Fruit fly (Drosophila melanogaster) whole organism, embryonic: ENCODE results near the gene ldbr.

Source experiments
- Antp ChIP-seq: fragments of 200-800 bp; sonication (Bioruptor generic); optimal IDR thresholded peaks from 3 replicates; lab custom pipeline; 2016; ENCODE audit warnings: missing biosample characterization, missing genetic modification characterization
- Asciz ChIP-seq: fragments of 200-800 bp; sonication (Bioruptor generic); optimal IDR thresholded peaks from 2 replicates; lab custom pipeline; 2017; ENCODE audit warnings: missing biosample characterization, mild to moderate bottlenecking, missing genetic modification characterization, missing genetic modification reagents
- CG10366 ChIP-seq: fragments of 200-800 bp; sonication (Bioruptor generic); IDR thresholded peaks from 2 replicates; pipeline ENCODE4 v1.3.6; 2022; ENCODE audit warnings: missing biosample characterization, missing genetic modification characterization
- CG11723 ChIP-seq: fragments of 200-800 bp; sonication (Bioruptor generic); optimal IDR thresholded peaks from 2 replicates; lab custom pipeline; 2017; ENCODE audit warnings: missing biosample characterization, mild to moderate bottlenecking, missing genetic modification characterization
- CG12299 ChIP-seq: fragments of 200-800 bp; sonication (Bioruptor generic); optimal IDR thresholded peaks from 2 replicates; lab custom pipeline; 2018; ENCODE audit warnings: missing biosample characterization, mild to moderate bottlenecking, missing genetic modification characterization
- CG13775 ChIP-seq: fragments of 200-800 bp; sonication (Bioruptor generic); optimal IDR thresholded peaks from 3 replicates; lab custom pipeline; 2017; ENCODE audit warnings: missing biosample characterization, mild to moderate bottlenecking, missing genetic modification characterization
- CG1647 ChIP-seq: fragments of 200-800 bp; sonication (Bioruptor generic); optimal IDR thresholded peaks from 3 replicates; lab custom pipeline; 2016; ENCODE audit warnings: missing biosample characterization, missing genetic modification characterization
- CG16863 ChIP-seq: fragments of 200-800 bp; sonication (Bioruptor generic); optimal IDR thresholded peaks from 3 replicates; lab custom pipeline; 2016; ENCODE audit warnings: missing biosample characterization, missing genetic modification characterization
- CG17912 ChIP-seq: fragments of 200-800 bp; sonication (Bioruptor generic); optimal IDR thresholded peaks from 2 replicates; lab custom pipeline; 2018; ENCODE audit warnings: missing biosample characterization, mild to moderate bottlenecking, missing genetic modification characterization
- CG18619 ChIP-seq: fragments of 200-800 bp; sonication (Bioruptor generic); optimal IDR thresholded peaks from 3 replicates; lab custom pipeline; 2017; ENCODE audit warnings: missing biosample characterization, mild to moderate bottlenecking, missing genetic modification characterization
- CG2678 ChIP-seq: fragments of 200-800 bp; sonication (Bioruptor generic); optimal IDR thresholded peaks from 3 replicates; lab custom pipeline; 2019; ENCODE audit warnings: missing biosample characterization, mild to moderate bottlenecking, missing genetic modification characterization, moderate library complexity
- CG32767 ChIP-seq: fragments of 200-800 bp; sonication (Bioruptor generic); IDR thresholded peaks from 2 replicates; pipeline ENCODE4 v1.3.6; 2022; ENCODE audit warnings: missing biosample characterization, missing genetic modification characterization
- CG4404 ChIP-seq: fragments of 200-800 bp; sonication (Bioruptor generic); IDR thresholded peaks from 2 replicates; pipeline ENCODE4 v1.3.6; 2022; ENCODE audit warnings: missing biosample characterization, missing genetic modification characterization
- CG4854 ChIP-seq: fragments of 200-800 bp; sonication (Bioruptor generic); optimal IDR thresholded peaks from 2 replicates; lab custom pipeline; 2016; ENCODE audit warnings: missing biosample characterization, missing genetic modification characterization, inconsistent platforms
- CG6765 ChIP-seq: fragments of 200-800 bp; sonication (Bioruptor generic); optimal IDR thresholded peaks from 3 replicates; lab custom pipeline; 2017; ENCODE audit warnings: missing biosample characterization, mild to moderate bottlenecking, missing genetic modification characterization
- CG6791 ChIP-seq: fragments of 200-800 bp; sonication (Bioruptor generic); IDR thresholded peaks from 3 replicates; pipeline ENCODE4 v1.3.6; 2022; ENCODE audit warnings: missing biosample characterization, missing genetic modification characterization; ENCODE audit not compliant: partially characterized antibody
- CG9437 ChIP-seq: fragments of 200-800 bp; sonication (Bioruptor generic); optimal IDR thresholded peaks from 2 replicates; lab custom pipeline; 2018; ENCODE audit warnings: missing biosample characterization, mild to moderate bottlenecking, missing genetic modification characterization
- CG9932 ChIP-seq: fragments of 200-800 bp; sonication (Bioruptor generic); IDR thresholded peaks from 2 replicates; pipeline ENCODE4 v1.3.6; 2022; ENCODE audit warnings: missing biosample characterization, missing genetic modification characterization
- Camta ChIP-seq: fragments of 200-800 bp; sonication (Bioruptor generic); optimal IDR thresholded peaks from 2 replicates; lab custom pipeline; 2016; ENCODE audit warnings: missing biosample characterization, missing genetic modification characterization
- CrebB ChIP-seq: fragments of 200-800 bp; sonication (Bioruptor generic); optimal IDR thresholded peaks from 3 replicates; lab custom pipeline; 2018; ENCODE audit warnings: missing biosample characterization, mild to moderate bottlenecking, missing genetic modification characterization
- Dip2 ChIP-seq: fragments of 200-800 bp; sonication (Bioruptor generic); IDR thresholded peaks from 2 replicates; pipeline ENCODE4 v1.3.6; 2022; ENCODE audit warnings: missing biosample characterization, missing genetic modification characterization
- Dll ChIP-seq: fragments of 200-800 bp; sonication (Bioruptor generic); IDR thresholded peaks from 4 replicates; pipeline ENCODE4 v1.3.6; 2022; ENCODE audit warnings: missing biosample characterization, missing genetic modification characterization; ENCODE audit not compliant: partially characterized antibody
- Ets97D ChIP-seq: fragments of 200-800 bp; sonication (Bioruptor generic); optimal IDR thresholded peaks from 3 replicates; lab custom pipeline; 2016; ENCODE audit warnings: missing biosample characterization, missing genetic modification characterization
- Fer1 ChIP-seq: fragments of 200-800 bp; sonication (Bioruptor generic); optimal IDR thresholded peaks from 2 replicates; lab custom pipeline; 2017; ENCODE audit warnings: missing biosample characterization, mild to moderate bottlenecking, missing genetic modification characterization
- Fer3 ChIP-seq: fragments of 200-800 bp; sonication (Bioruptor generic); optimal IDR thresholded peaks from 2 replicates; lab custom pipeline; 2018; ENCODE audit warnings: missing biosample characterization, mild to moderate bottlenecking, missing genetic modification characterization, moderate library complexity
- H2.0 ChIP-seq: fragments of 200-800 bp; sonication (Bioruptor generic); IDR thresholded peaks from 2 replicates; pipeline ENCODE4 v1.3.6; 2022; ENCODE audit warnings: missing biosample characterization, missing genetic modification characterization
- HmgD ChIP-seq: fragments of 200-800 bp; sonication (Bioruptor generic); optimal IDR thresholded peaks from 3 replicates; lab custom pipeline; 2016; ENCODE audit warnings: missing biosample characterization, missing genetic modification characterization
- Jarid2 ChIP-seq: fragments of 200-800 bp; sonication (Bioruptor generic); optimal IDR thresholded peaks from 3 replicates; lab custom pipeline; 2017; ENCODE audit warnings: mild to moderate bottlenecking, missing biosample characterization, missing genetic modification reagents, missing genetic modification characterization
- Nf-YB ChIP-seq: fragments of 200-800 bp; sonication (Bioruptor generic); optimal IDR thresholded peaks from 3 replicates; lab custom pipeline; 2019; ENCODE audit warnings: missing biosample characterization, mild to moderate bottlenecking, missing genetic modification characterization, moderate library complexity
- NfI ChIP-seq: fragments of 200-800 bp; sonication (Bioruptor generic); optimal IDR thresholded peaks from 3 replicates; lab custom pipeline; 2018; ENCODE audit warnings: missing biosample characterization, mild to moderate bottlenecking, missing genetic modification characterization, moderate library complexity
- Rfx ChIP-seq: fragments of 200-800 bp; sonication (Bioruptor generic); IDR thresholded peaks from 2 replicates; pipeline ENCODE4 v1.3.6; 2022; ENCODE audit warnings: missing biosample characterization, missing genetic modification characterization
- Side ChIP-seq: fragments of 200-800 bp; sonication (Bioruptor generic); optimal IDR thresholded peaks from 2 replicates; lab custom pipeline; 2016; ENCODE audit warnings: missing biosample characterization, missing genetic modification characterization
- Sin3A ChIP-seq: fragments of >200 bp; optimal IDR thresholded peaks from 2 replicates; lab custom pipeline; 2018
- Vsx1 ChIP-seq: fragments of 200-800 bp; sonication (Bioruptor generic); optimal IDR thresholded peaks from 2 replicates; lab custom pipeline; 2017; ENCODE audit warnings: missing biosample characterization, mild to moderate bottlenecking, missing genetic modification characterization, missing genetic modification reagents
- bowl ChIP-seq: fragments of 200-800 bp; sonication (Bioruptor generic); IDR thresholded peaks from 2 replicates; pipeline ENCODE4 v1.3.6; 2022; ENCODE audit warnings: missing biosample characterization, missing genetic modification characterization
- cad ChIP-seq: fragments of >200 bp; optimal IDR thresholded peaks from 2 replicates; lab custom pipeline; 2017; ENCODE audit warnings: missing biosample characterization, missing genetic modification characterization
- chm ChIP-seq: fragments of 200-800 bp; sonication (Bioruptor generic); IDR thresholded peaks from 2 replicates; pipeline ENCODE4 v1.3.6; 2022; ENCODE audit warnings: missing biosample characterization, missing genetic modification characterization
- dati ChIP-seq: fragments of 200-800 bp; sonication (Bioruptor generic); IDR thresholded peaks from 2 replicates; pipeline ENCODE4 v1.3.6; 2022; ENCODE audit warnings: missing biosample characterization, missing genetic modification characterization
- hbn ChIP-seq: fragments of 200-800 bp; sonication (Bioruptor generic); IDR thresholded peaks from 2 replicates; pipeline ENCODE4 v1.3.6; 2022; ENCODE audit warnings: missing biosample characterization, missing genetic modification characterization; ENCODE audit not compliant: partially characterized antibody
- insv ChIP-seq, 2 experiments: fragments of 200-800 bp; sonication (Bioruptor generic); optimal IDR thresholded peaks; 3 replicates each; lab custom pipeline; 2016 to 2018; ENCODE audit warnings: missing biosample characterization in 2 of 2, missing genetic modification characterization in 2 of 2
- kah ChIP-seq: fragments of 200-800 bp; sonication (Bioruptor generic); optimal IDR thresholded peaks from 2 replicates; lab custom pipeline; 2018; ENCODE audit warnings: missing biosample characterization, mild to moderate bottlenecking, missing genetic modification characterization
- odd ChIP-seq: fragments of 200-800 bp; sonication (Bioruptor generic); optimal IDR thresholded peaks from 2 replicates; lab custom pipeline; 2017; ENCODE audit warnings: missing biosample characterization, mild to moderate bottlenecking, missing genetic modification characterization
- shn ChIP-seq: fragments of 200-800 bp; sonication (Bioruptor generic); optimal IDR thresholded peaks from 3 replicates; lab custom pipeline; 2016; ENCODE audit warnings: missing biosample characterization, missing genetic modification characterization
- so ChIP-seq: fragments of 200-800 bp; sonication (Bioruptor generic); IDR thresholded peaks from 3 replicates; pipeline ENCODE4 v1.3.6; 2022; ENCODE audit warnings: missing biosample characterization, missing genetic modification characterization
- sr ChIP-seq: fragments of 200-800 bp; sonication (Bioruptor generic); IDR thresholded peaks from 3 replicates; pipeline ENCODE4 v1.3.6; 2022; ENCODE audit warnings: missing biosample characterization, missing genetic modification characterization
- stc ChIP-seq: fragments of 200-800 bp; sonication (Bioruptor generic); IDR thresholded peaks from 2 replicates; pipeline ENCODE4 v1.3.6; 2022; ENCODE audit warnings: missing biosample characterization, missing genetic modification characterization
- tll ChIP-seq, 2 experiments: fragments of 200-800 bp in 1 of 2; fragments of >200 bp in 1 of 2; sonication (Bioruptor generic) in 1 of 2; optimal IDR thresholded peaks; 2 replicates each; lab custom pipeline; 2017 to 2019; ENCODE audit warnings: missing biosample characterization in 2 of 2, missing genetic modification characterization in 2 of 2, mild to moderate bottlenecking in 1 of 2, moderate library complexity in 1 of 2
- tup ChIP-seq: fragments of 200-800 bp; sonication (Bioruptor generic); optimal IDR thresholded peaks from 2 replicates; lab custom pipeline; 2016; ENCODE audit warnings: missing biosample characterization, mild to moderate bottlenecking, missing genetic modification characterization, moderate library complexity
- unc-4 ChIP-seq: fragments of 200-800 bp; sonication (Bioruptor generic); IDR thresholded peaks from 2 replicates; pipeline ENCODE4 v1.3.6; 2022; ENCODE audit warnings: missing biosample characterization, missing genetic modification characterization; ENCODE audit not compliant: partially characterized antibody
- unpg ChIP-seq: fragments of 200-800 bp; sonication (Bioruptor generic); optimal IDR thresholded peaks from 3 replicates; lab custom pipeline; 2018; ENCODE audit warnings: missing biosample characterization, mild to moderate bottlenecking, missing genetic modification characterization, moderate library complexity
- zfh1 ChIP-seq: fragments of 200-800 bp; sonication (Bioruptor generic); IDR thresholded peaks from 3 replicates; pipeline ENCODE4 v1.3.6; 2022; ENCODE audit warnings: missing biosample characterization, missing genetic modification characterization

The ldbr gene

DNA sequence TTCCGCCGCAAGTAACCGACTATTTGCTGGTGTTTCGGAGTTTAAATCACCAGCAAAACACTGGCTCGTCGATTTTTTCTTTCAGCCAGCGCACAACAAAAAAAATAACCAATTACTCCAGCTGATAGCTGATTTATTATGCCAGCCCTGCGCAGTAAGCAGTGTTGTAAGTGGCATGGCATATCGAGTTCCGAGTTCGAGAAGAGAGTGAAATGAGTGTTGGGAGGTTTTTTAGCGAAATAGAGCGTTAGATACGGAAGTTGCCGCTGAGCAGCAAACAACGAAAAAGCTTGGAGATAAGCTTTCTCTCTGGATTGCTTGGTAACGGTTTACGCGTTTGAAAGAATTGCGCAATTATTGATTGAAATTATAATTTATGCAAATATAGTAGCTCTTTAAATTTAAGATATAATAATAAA is 30.0 kb upstream of the ldbr start, which contains the start of gene CG7565 (continued):
- peak; percentile 0 for TF ChIP-seq CG4854 (GFP tag; lab: Kevin White, UChicago)
- peak; percentile 21; the same call in 1 of the 3 replicates for TF ChIP-seq zfh1 (GFP tag; lab: Robert Waterston, UW)
- TF ChIP-seq CG1647: peak; percentile 26
- TF ChIP-seq kah (GFP tag; lab: Kevin White, UChicago): peak; percentile 9
- 0 out of 2 replicates have a peak, but pooled peaks have one; percentile 32 for TF ChIP-seq hbn
- TF ChIP-seq Sin3A (lab: Kevin White, UChicago): no peak
- TF ChIP-seq shn (GFP tag; lab: Kevin White, UChicago): no peak
- peak; percentile 32 for TF ChIP-seq CG13775
- peak; percentile 75 for TF ChIP-seq chm (GFP tag; lab: Robert Waterston, UW)
- TF ChIP-seq Camta (GFP tag; lab: Kevin White, UChicago): peak; percentile 18
- TF ChIP-seq Vsx1: peak; percentile 40
- no peak for TF ChIP-seq CG16863 (GFP tag; lab: Kevin White, UChicago)
- TF ChIP-seq CG2678 (tag; lab: Kevin White, UChicago): peak; percentile 41
- no peak for TF ChIP-seq CG4404 (GFP tag; lab: Robert Waterston, UW)
- TF ChIP-seq so (GFP tag; lab: Robert Waterston, UW): peak; percentile 60; the same call in 1 of the 3 replicates
- TF ChIP-seq unc-4 (GFP tag; lab: Robert Waterston, UW): peak; percentile 48; the same call in 1 of the 2 replicates
- TF ChIP-seq CG17912 (GFP tag; lab: Kevin White, UChicago): peak; percentile 67
- TF ChIP-seq CrebB: peak; percentile 58
- peak; percentile 52 for TF ChIP-seq odd (GFP tag; lab: Kevin White, UChicago)
- TF ChIP-seq Asciz (GFP tag; lab: Kevin White, UChicago): peak; percentile 19
- TF ChIP-seq CG12299 (tag; lab: Kevin White, UChicago): peak; percentile 12
- peak; percentile 35 for TF ChIP-seq Fer3
- TF ChIP-seq Jarid2: peak; percentile 23
- no peak for TF ChIP-seq CG10366
- no peak for TF ChIP-seq Nf-YB
- TF ChIP-seq unpg (GFP tag; lab: Kevin White, UChicago): peak; percentile 24
- no peak for TF ChIP-seq insv (GFP tag; optimal IDR thresholded peaks at IDR 0.05; lab: Kevin White, UChicago)
- peak; percentile 51 for TF ChIP-seq Side (GFP tag; lab: Kevin White, UChicago)
- TF ChIP-seq cad (GFP tag; lab: Kevin White, UChicago): no peak
- TF ChIP-seq CG6765 (GFP tag; lab: Kevin White, UChicago): peak; percentile 67
- peak; percentile 53; the same call in 1 of the 4 replicates for TF ChIP-seq Dll (GFP tag; lab: Robert Waterston, UW)
- TF ChIP-seq CG6791 (GFP tag; lab: Robert Waterston, UW): peak; percentile 56; the same call in 1 of the 3 replicates
- no peak for TF ChIP-seq H2.0 (GFP tag; lab: Robert Waterston, UW)
- peak; percentile 81 for TF ChIP-seq Ets97D (GFP tag; lab: Kevin White, UChicago)
- peak; percentile 28 for TF ChIP-seq HmgD (GFP tag; lab: Kevin White, UChicago)
- peak; percentile 5 for TF ChIP-seq CG11723 (GFP tag; lab: Kevin White, UChicago)
- TF ChIP-seq Fer1: peak; percentile 81
- peak; percentile 45 for TF ChIP-seq Antp
- TF ChIP-seq Dip2 (GFP tag; lab: Robert Waterston, UW): no peak
- TF ChIP-seq CG18619: peak; percentile 21
- peak; percentile 71 for TF ChIP-seq Rfx (GFP tag; lab: Robert Waterston, UW)
- TF ChIP-seq tll (GFP tag; optimal IDR thresholded peaks at IDR 0.05; lab: Kevin White, UChicago): peak in 1 of 2 experiments; percentile 17
- no peak for TF ChIP-seq bowl (GFP tag; lab: Robert Waterston, UW)
- peak; percentile 33 for TF ChIP-seq tup (GFP tag; lab: Kevin White, UChicago)
- no peak for TF ChIP-seq CG9437 (GFP tag; lab: Kevin White, UChicago)
- peak; percentile 56 for TF ChIP-seq CG9932
- no peak for TF ChIP-seq stc (GFP tag; lab: Robert Waterston, UW)
- peak; percentile 65 for TF ChIP-seq NfI (GFP tag; lab: Kevin White, UChicago)
- no peak for TF ChIP-seq CG32767 (GFP tag; lab: Robert Waterston, UW)
- no peak for TF ChIP-seq dati (GFP tag; lab: Robert Waterston, UW)
- no peak for TF ChIP-seq sr
